Fruit fly (Drosophila melanogaster) whole organism, wandering third instar larva: ENCODE data around the gene mbo.

Experiments
- Abd-B ChIP-seq: fragments of >200 bp; optimal IDR thresholded peaks from 2 replicates; lab custom pipeline; 2017; ENCODE audit warnings: missing biosample characterization, missing genetic modification characterization
- CG32264 ChIP-seq: fragments of 200-800 bp; sonication (Bioruptor generic); optimal IDR thresholded peaks from 2 replicates; lab custom pipeline; 2016; ENCODE audit warnings: missing biosample characterization, missing genetic modification characterization
- CG9705 ChIP-seq: fragments of 200-800 bp; sonication (Bioruptor generic); optimal IDR thresholded peaks from 2 replicates; lab custom pipeline; 2018; ENCODE audit warnings: missing biosample characterization, mild to moderate bottlenecking, missing genetic modification characterization
- CrebA ChIP-seq: fragments of 200-800 bp; sonication (Bioruptor generic); optimal IDR thresholded peaks from 2 replicates; lab custom pipeline; 2016; ENCODE audit warnings: missing biosample characterization, mild to moderate bottlenecking, missing genetic modification characterization, borderline replicate concordance
- Dfd ChIP-seq: fragments of >200 bp; optimal IDR thresholded peaks from 2 replicates; lab custom pipeline; 2017; ENCODE audit warnings: missing biosample characterization, missing genetic modification characterization
- Dif ChIP-seq: fragments of 200-275, 200-300 bp; sonication (Bioruptor generic); optimal IDR thresholded peaks from 2 replicates; lab custom pipeline; 2018; ENCODE audit warnings: missing biosample characterization, missing genetic modification characterization; ENCODE audit not compliant: partially characterized antibody
- HLH106 ChIP-seq: fragments of 200-800 bp; optimal IDR thresholded peaks from 3 replicates; lab custom pipeline; 2019; ENCODE audit warnings: missing biosample characterization, mild to moderate bottlenecking, missing genetic modification characterization, moderate library complexity
- Hnf4 ChIP-seq: fragments of 200-800 bp; sonication (Bioruptor generic); optimal IDR thresholded peaks from 2 replicates; lab custom pipeline; 2016; ENCODE audit warnings: missing biosample characterization, mild to moderate bottlenecking, missing genetic modification characterization
- Hr78 ChIP-seq: fragments of >200 bp; optimal IDR thresholded peaks from 2 replicates; lab custom pipeline; 2017; ENCODE audit warnings: missing biosample characterization, missing genetic modification characterization
- Hr83 ChIP-seq: fragments of 200-300 bp; sonication (Bioruptor generic); optimal IDR thresholded peaks from 2 replicates; lab custom pipeline; 2016; ENCODE audit warnings: missing biosample characterization, mild to moderate bottlenecking, missing genetic modification characterization, moderate library complexity; ENCODE audit not compliant: poor library complexity, severe bottlenecking
- Jra ChIP-seq: sonication (Bioruptor generic); optimal IDR thresholded peaks from 2 replicates; lab custom pipeline; 2016; ENCODE audit warnings: missing biosample characterization, missing genetic modification characterization
- Mio ChIP-seq: sonication (Bioruptor generic); optimal IDR thresholded peaks from 2 replicates; lab custom pipeline; 2016; ENCODE audit warnings: missing biosample characterization, missing genetic modification characterization
- N ChIP-seq: fragments of >200 bp; optimal IDR thresholded peaks from 2 replicates; lab custom pipeline; 2018; ENCODE audit warnings: missing biosample characterization, missing external identifiers, missing genetic modification characterization
- Rel ChIP-seq, 2 experiments: fragments of 200-800 bp; sonication (Bioruptor generic) in 1 of 2; optimal IDR thresholded peaks; 2 replicates in 1 of 2; 3 replicates in 1 of 2; lab custom pipeline; 2016 to 2019; ENCODE audit warnings: mild to moderate bottlenecking in 2 of 2, missing biosample characterization in 2 of 2, missing genetic modification characterization in 2 of 2, moderate library complexity in 1 of 2
- Sp1 ChIP-seq: fragments of 200-800 bp; sonication (Bioruptor generic); optimal IDR thresholded peaks from 3 replicates; lab custom pipeline; 2019; ENCODE audit warnings: missing biosample characterization, mild to moderate bottlenecking, missing genetic modification characterization, moderate library complexity
- Vsx2 ChIP-seq: fragments of 200-300, 225-300 bp; sonication (Bioruptor generic); optimal IDR thresholded peaks from 2 replicates; lab custom pipeline; 2018; ENCODE audit warnings: missing biosample characterization, missing genetic modification characterization; ENCODE audit not compliant: partially characterized antibody
- br ChIP-seq: fragments of 200-800 bp; sonication (Bioruptor generic); optimal IDR thresholded peaks from 2 replicates; lab custom pipeline; 2016; ENCODE audit warnings: missing biosample characterization, missing genetic modification characterization
- dl ChIP-seq, 2 experiments: fragments of 175-275, 200-275 bp in 1 of 2; fragments of 200-275 bp in 1 of 2; sonication (Bioruptor generic); optimal IDR thresholded peaks; lab custom pipeline; 2018; ENCODE audit warnings: mild to moderate bottlenecking in 2 of 2, missing biosample characterization in 2 of 2, missing genetic modification characterization in 2 of 2, moderate library complexity in 2 of 2; ENCODE audit not compliant: partially characterized antibody in 2 of 2, insufficient read depth in 1 of 2
- dmrt93B ChIP-seq: fragments of 200-800 bp; sonication (Bioruptor generic); optimal IDR thresholded peaks from 2 replicates; lab custom pipeline; 2018; ENCODE audit warnings: missing biosample characterization, mild to moderate bottlenecking, missing genetic modification characterization
- dsf ChIP-seq: sonication (Bioruptor generic); optimal IDR thresholded peaks from 2 replicates; lab custom pipeline; 2016; ENCODE audit warnings: missing biosample characterization, missing genetic modification characterization, borderline replicate concordance
- ey ChIP-seq: fragments of 200-800 bp; sonication (Bioruptor generic); optimal IDR thresholded peaks from 2 replicates; lab custom pipeline; 2016; ENCODE audit warnings: missing biosample characterization, missing genetic modification characterization
- foxo ChIP-seq, 2 experiments: fragments of 200-800 bp; sonication (Bioruptor generic); optimal IDR thresholded peaks; 2 replicates in 1 of 2; 3 replicates in 1 of 2; lab custom pipeline; 2016 to 2017; ENCODE audit warnings: missing biosample characterization in 2 of 2, missing genetic modification characterization in 2 of 2
- fru ChIP-seq: fragments of 200-800 bp; sonication (Bioruptor generic); optimal IDR thresholded peaks from 3 replicates; lab custom pipeline; 2016; ENCODE audit warnings: missing biosample characterization, mild to moderate bottlenecking, missing genetic modification characterization
- h ChIP-seq: fragments of 200-800 bp; sonication (Bioruptor generic); optimal IDR thresholded peaks from 3 replicates; lab custom pipeline; 2016; ENCODE audit warnings: missing biosample characterization, mild to moderate bottlenecking, missing genetic modification characterization
- pan ChIP-seq: fragments of >200 bp; optimal IDR thresholded peaks from 2 replicates; lab custom pipeline; 2017
- rgr ChIP-seq: fragments of 200-800 bp; sonication (Bioruptor generic); optimal IDR thresholded peaks from 3 replicates; lab custom pipeline; 2016; ENCODE audit warnings: missing biosample characterization, mild to moderate bottlenecking, missing genetic modification characterization
- sv ChIP-seq: fragments of 200-800 bp; sonication (Bioruptor generic); optimal IDR thresholded peaks from 3 replicates; lab custom pipeline; 2016; ENCODE audit warnings: missing biosample characterization, missing genetic modification characterization
- tai ChIP-seq: sonication (Bioruptor generic); optimal IDR thresholded peaks from 2 replicates; lab custom pipeline; 2016; ENCODE audit warnings: missing biosample characterization, missing genetic modification characterization
- usp ChIP-seq: fragments of >200 bp; optimal IDR thresholded peaks from 2 replicates; lab custom pipeline; 2017; ENCODE audit warnings: missing biosample characterization, missing genetic modification characterization

Gene mbo

dm6 chr3R:12716251-12716650, 37.4 kb upstream of the mbo start:
- TF ChIP-seq Sp1 (GFP tag; lab: Kevin White, UChicago) (peak; percentile 57), Vsx2 (GFP tag; lab: Kevin White, UChicago) (no peak), foxo (GFP tag; optimal IDR thresholded peaks at IDR 0.05; lab: Kevin White, UChicago) (no peak), pan (no peak), fru (GFP tag; lab: Kevin White, UChicago) (no peak), Rel (GFP tag; optimal IDR thresholded peaks at IDR 0.05; lab: Kevin White, UChicago) (no peak), Rel (tag; optimal IDR thresholded peaks at IDR 0.05; lab: Kevin White, UChicago) (peak; percentile 70), br (GFP tag; lab: Kevin White, UChicago) (no peak)

dm6 chr3R:12715253-12715652, 36.4 kb upstream of the mbo start:
- no peak for TF ChIP-seq HLH106
- no peak for TF ChIP-seq sv (GFP tag; lab: Kevin White, UChicago)
- TF ChIP-seq pan = no peak

- peak; percentile 68 for TF ChIP-seq Hr78 (GFP tag; lab: Kevin White, UChicago)
- peak; percentile 96 for TF ChIP-seq N
Measured at dm6 chr3R:12712178-12713172, 33.6 kb upstream of the mbo start, which contains the start of gene PolQ. Gene PolQ, minus strand, starts transcription at chr3R:12712299.

dm6 chr3R:12704861-12705260, 26.0 kb upstream of the mbo start, which contains the start of gene CG12279:
Gene CG12279, plus strand, starts transcription at chr3R:12705094.
- TF ChIP-seq Sp1 (GFP tag; lab: Kevin White, UChicago) (no peak), CG9705 (GFP tag; lab: Kevin White, UChicago) (no peak), dmrt93B (GFP tag; lab: Kevin White, UChicago) (no peak), Hr83 (GFP tag; lab: Kevin White, UChicago) (no peak), tai (no peak), Hr78 (GFP tag; lab: Kevin White, UChicago) (no peak), Dfd (GFP tag; lab: Kevin White, UChicago) (no peak), Abd-B (GFP tag; lab: Kevin White, UChicago) (no peak), usp (GFP tag; lab: Kevin White, UChicago) (no peak), br (GFP tag; lab: Kevin White, UChicago) (no peak), Hnf4 (GFP tag; lab: Kevin White, UChicago) (no peak)

- TF ChIP-seq Sp1 (GFP tag; lab: Kevin White, UChicago) = no peak
- no peak for TF ChIP-seq Hr83 (GFP tag; lab: Kevin White, UChicago)
- no peak for TF ChIP-seq HLH106
- no peak for TF ChIP-seq Abd-B (GFP tag; lab: Kevin White, UChicago)
- TF ChIP-seq Dfd (GFP tag; lab: Kevin White, UChicago) = no peak
- TF ChIP-seq Hnf4 (GFP tag; lab: Kevin White, UChicago) = no peak
- no peak for TF ChIP-seq foxo (GFP tag; optimal IDR thresholded peaks at IDR 0.05; lab: Kevin White, UChicago)
- TF ChIP-seq Rel (GFP tag; optimal IDR thresholded peaks at IDR 0.05; lab: Kevin White, UChicago) = no peak
- no peak for TF ChIP-seq Rel (tag; optimal IDR thresholded peaks at IDR 0.05; lab: Kevin White, UChicago)
- TF ChIP-seq Hr78 (GFP tag; lab: Kevin White, UChicago) = no peak
- no peak for TF ChIP-seq dmrt93B (GFP tag; lab: Kevin White, UChicago)
- TF ChIP-seq pan = no peak
- TF ChIP-seq h (GFP tag; lab: Kevin White, UChicago) = no peak
- no peak for TF ChIP-seq CG32264
- TF ChIP-seq Dif (GFP tag; lab: Kevin White, UChicago) = no peak
- TF ChIP-seq dl (GFP tag; optimal IDR thresholded peaks at IDR 0.05; lab: Kevin White, UChicago; ENCODE audit: insufficient read depth in 1 of 2, partially characterized antibody in 2 of 2) = no peak
- no peak for TF ChIP-seq sv (GFP tag; lab: Kevin White, UChicago)
- no peak for TF ChIP-seq Vsx2 (GFP tag; lab: Kevin White, UChicago)
- no peak for TF ChIP-seq ey
Measured at dm6 chr3R:12701994-12702494, 23.2 kb upstream of the mbo start.

dm6 chr3R:12701257-12701656, 22.4 kb upstream of the mbo start:
- no peak for TF ChIP-seq rgr
- TF ChIP-seq dmrt93B (GFP tag; lab: Kevin White, UChicago) = no peak
- no peak for TF ChIP-seq CrebA (GFP tag; lab: Kevin White, UChicago)
- TF ChIP-seq ey = no peak
- TF ChIP-seq HLH106 = no peak
- no peak for TF ChIP-seq Hnf4 (GFP tag; lab: Kevin White, UChicago)
- TF ChIP-seq CG32264 = no peak
- no peak for TF ChIP-seq Mio (GFP tag; lab: Kevin White, UChicago)
- TF ChIP-seq dl (GFP tag; optimal IDR thresholded peaks at IDR 0.05; lab: Kevin White, UChicago; ENCODE audit: insufficient read depth in 1 of 2, partially characterized antibody in 2 of 2) = no peak
- no peak for TF ChIP-seq Jra
- no peak for TF ChIP-seq CG9705 (GFP tag; lab: Kevin White, UChicago)
- TF ChIP-seq Sp1 (GFP tag; lab: Kevin White, UChicago) = no peak
- no peak for TF ChIP-seq dsf (GFP tag; lab: Kevin White, UChicago)
